Fruit fly (Drosophila melanogaster) whole organism: ENCODE results near the gene CG13850.

Experiments used
- CG8478 ChIP-seq: fragments of >200 bp; optimal IDR thresholded peaks from 2 replicates; lab custom pipeline; 2018; ENCODE audit warnings: inconsistent platforms
- psq ChIP-seq: fragments of >200 bp; optimal IDR thresholded peaks from 2 replicates; lab custom pipeline; 2017

DNA sequence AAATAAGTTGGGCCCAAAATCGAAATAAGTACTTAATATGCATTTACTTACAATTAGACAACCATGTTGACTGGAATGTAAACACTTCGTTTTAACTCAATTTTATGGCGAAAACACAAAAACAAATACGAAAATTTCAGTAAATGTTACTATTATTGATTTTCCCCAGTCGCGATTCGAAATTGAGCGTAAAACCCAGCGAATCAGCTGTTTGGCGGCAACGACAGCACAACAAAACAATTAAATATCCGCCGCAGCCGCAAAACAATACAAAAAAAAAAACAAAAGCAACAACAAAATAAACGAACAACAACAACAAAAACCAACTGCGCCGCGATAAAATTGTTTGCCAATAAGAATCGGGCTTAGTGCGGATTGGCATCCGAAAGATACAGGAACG lies 21.1 kb downstream of the CG13850 start, which contains the start of the genes CAH8 and CG7059:
- TF ChIP-seq CG8478, result no peak
- no peak for TF ChIP-seq psq (lab: Kevin White, UChicago)
